Worm (Caenorhabditis elegans) whole organism, L4 larva: Measurements from ENCODE around the gene scrm-3.
A peak's percentile ranks its signal among the peaks of the same experiment; 100 is the strongest.

ENCODE experiments used
- F37D6.2 ChIP-seq: sonication (generic microtip); optimal IDR thresholded peaks from 2 replicates; lab custom pipeline; 2016; ENCODE audit warnings: mild to moderate bottlenecking, missing genetic modification characterization, missing compliant biosample characterization
- F49E8.2 ChIP-seq: sonication (generic microtip); optimal IDR thresholded peaks from 2 replicates; lab custom pipeline; 2016; ENCODE audit warnings: missing compliant biosample characterization, mild to moderate bottlenecking, missing genetic modification characterization, borderline replicate concordance
- R02D3.7 ChIP-seq: fragments of 150-350 bp; sonication (generic microtip); optimal IDR thresholded peaks from 3 replicates; lab custom pipeline; 2014; ENCODE audit warnings: missing biosample characterization, missing genetic modification characterization
- T20F7.1 ChIP-seq: fragments of 200-800 bp; sonication (Bioruptor generic); optimal IDR thresholded peaks from 2 replicates; lab custom pipeline; 2018; ENCODE audit warnings: mild to moderate bottlenecking, missing genetic modification characterization, missing compliant biosample characterization
- Y105C5A.15 ChIP-seq: fragments of 200-800 bp; sonication (Bioruptor generic); IDR thresholded peaks from 2 replicates; pipeline ENCODE4 v1.3.6; 2022; ENCODE audit warnings: missing genetic modification characterization, missing compliant biosample characterization
- Y48G9A.11 ChIP-seq: fragments of 200-800 bp; sonication (Bioruptor generic); IDR thresholded peaks from 2 replicates; pipeline ENCODE4 v1.3.6; 2022; ENCODE audit warnings: missing genetic modification reagents, missing genetic modification characterization, missing compliant biosample characterization
- ZK337.2 ChIP-seq: fragments of 200-800 bp; sonication (Bioruptor generic); IDR thresholded peaks from 2 replicates; pipeline ENCODE4 v1.3.6; 2022; ENCODE audit warnings: missing genetic modification reagents, missing genetic modification characterization, missing compliant biosample characterization
- ZK546.5 ChIP-seq, 2 experiments: sonication (generic microtip); optimal IDR thresholded peaks; 2 replicates each; lab custom pipeline; 2017; ENCODE audit warnings: missing biosample characterization in 2 of 2, missing genetic modification characterization in 2 of 2
- aha-1 ChIP-seq: fragments of 150-350 bp; peaks from one replicate; lab custom pipeline; 2014; ENCODE audit warnings: missing biosample characterization, missing genetic modification characterization
- attf-4 ChIP-seq: sonication (generic microtip); optimal IDR thresholded peaks from 3 replicates; lab custom pipeline; 2017; ENCODE audit warnings: missing biosample characterization, missing genetic modification characterization
- ceh-32 ChIP-seq: sonication (generic microtip); optimal IDR thresholded peaks from 2 replicates; lab custom pipeline; 2016; ENCODE audit warnings: mild to moderate bottlenecking, missing genetic modification characterization, missing compliant biosample characterization; ENCODE audit not compliant: poor library complexity
- ceh-44 ChIP-seq: fragments of 200-800 bp; sonication (Bioruptor generic); IDR thresholded peaks from 2 replicates; pipeline ENCODE4 v1.3.6; 2022; ENCODE audit warnings: missing genetic modification reagents, missing genetic modification characterization, missing compliant biosample characterization
- daf-16 ChIP-seq, 3 experiments: sonication (generic microtip); optimal IDR thresholded peaks; 2 replicates each; lab custom pipeline; 2016 to 2017; ENCODE audit warnings: missing genetic modification characterization in 3 of 3, missing genetic modification reagents in 3 of 3, mild to moderate bottlenecking in 2 of 3, missing compliant biosample characterization in 2 of 3, missing biosample characterization in 1 of 3, moderate library complexity in 1 of 3
- dmd-6 ChIP-seq: fragments of 200-800 bp; sonication (Bioruptor generic); IDR thresholded peaks from 2 replicates; pipeline ENCODE4 v1.3.6; 2022; ENCODE audit warnings: missing genetic modification reagents, missing genetic modification characterization, missing compliant biosample characterization
- dmd-8 ChIP-seq: fragments of 200-800 bp; sonication (Bioruptor generic); IDR thresholded peaks from 2 replicates; pipeline ENCODE4 v1.3.6; 2022; ENCODE audit warnings: missing genetic modification characterization, missing compliant biosample characterization
- dpl-1 ChIP-seq: fragments of 150-350 bp; optimal IDR thresholded peaks from 2 replicates; lab custom pipeline; 2014; ENCODE audit warnings: missing biosample characterization, missing genetic modification reagents, missing genetic modification characterization
- dve-1 ChIP-seq: sonication (generic microtip); optimal IDR thresholded peaks from 2 replicates; lab custom pipeline; 2017; ENCODE audit warnings: antibody characterized with exemption, mild to moderate bottlenecking, missing genetic modification characterization, missing compliant biosample characterization; ENCODE audit not compliant: insufficient read depth
- egl-27 ChIP-seq: sonication (generic microtip); optimal IDR thresholded peaks from 3 replicates; lab custom pipeline; 2017; ENCODE audit warnings: missing biosample characterization, missing genetic modification reagents, missing genetic modification characterization
- fkh-10 ChIP-seq: fragments of 150-350 bp; optimal IDR thresholded peaks from 2 replicates; lab custom pipeline; 2014; ENCODE audit warnings: missing biosample characterization, missing genetic modification reagents, missing genetic modification characterization
- gei-8 ChIP-seq: fragments of 200-800 bp; sonication (Bioruptor generic); optimal IDR thresholded peaks from 2 replicates; lab custom pipeline; 2018; ENCODE audit warnings: mild to moderate bottlenecking, missing genetic modification characterization, missing compliant biosample characterization
- hif-1 ChIP-seq, 2 experiments: sonication (generic microtip); optimal IDR thresholded peaks; 2 replicates each; lab custom pipeline; 2016 to 2017; ENCODE audit warnings: missing compliant biosample characterization in 2 of 2, missing genetic modification characterization in 2 of 2, missing genetic modification reagents in 2 of 2, missing genotype in 2 of 2, mild to moderate bottlenecking in 1 of 2
- lin-13 ChIP-seq: fragments of 150-350 bp; optimal IDR thresholded peaks from 2 replicates; lab custom pipeline; 2014; ENCODE audit warnings: missing biosample characterization, missing genetic modification reagents, missing genetic modification characterization
- lin-29 ChIP-seq: fragments of 200-800 bp; sonication (Bioruptor generic); IDR thresholded peaks from 2 replicates; pipeline ENCODE4 v1.3.6; 2022; ENCODE audit warnings: missing genetic modification reagents, missing genetic modification characterization, missing compliant biosample characterization
- lin-38 ChIP-seq: fragments of 200-800 bp; sonication (Bioruptor generic); IDR thresholded peaks from 2 replicates; pipeline ENCODE4 v1.3.6; 2022; ENCODE audit warnings: missing genetic modification reagents, missing genetic modification characterization, missing compliant biosample characterization
- lin-39 ChIP-seq: fragments of 150-350 bp; optimal IDR thresholded peaks from 2 replicates; lab custom pipeline; 2014; ENCODE audit warnings: missing biosample characterization, missing genetic modification reagents, missing genetic modification characterization
- mes-2 ChIP-seq: sonication (generic microtip); optimal IDR thresholded peaks from 2 replicates; lab custom pipeline; 2016; ENCODE audit warnings: missing genotype, mild to moderate bottlenecking, missing genetic modification characterization, missing compliant biosample characterization; ENCODE audit not compliant: poor library complexity, severe bottlenecking
- mxl-2 ChIP-seq: fragments of 200-800 bp; sonication (Bioruptor generic); conservative IDR thresholded peaks from 2 replicates; pipeline ENCODE4 v1.3.6; 2022; ENCODE audit warnings: missing genetic modification reagents, missing genetic modification characterization, missing compliant biosample characterization
- mxl-3 ChIP-seq: fragments of 200-800 bp; sonication (Bioruptor generic); optimal IDR thresholded peaks from 2 replicates; lab custom pipeline; 2018; ENCODE audit warnings: mild to moderate bottlenecking, missing genetic modification characterization, missing compliant biosample characterization
- nhr-102 ChIP-seq: sonication (generic microtip); optimal IDR thresholded peaks from 2 replicates; lab custom pipeline; 2016; ENCODE audit warnings: mild to moderate bottlenecking, missing genetic modification characterization, moderate library complexity, missing compliant biosample characterization
- nhr-11 ChIP-seq: fragments of 150-350 bp; optimal IDR thresholded peaks from 2 replicates; lab custom pipeline; 2014; ENCODE audit warnings: missing biosample characterization, missing genetic modification characterization
- nhr-111 ChIP-seq: fragments of 200-800 bp; sonication (Bioruptor generic); optimal IDR thresholded peaks from 2 replicates; lab custom pipeline; 2018; ENCODE audit warnings: mild to moderate bottlenecking, missing genetic modification characterization, missing compliant biosample characterization
- nhr-237 ChIP-seq: sonication (generic microtip); optimal IDR thresholded peaks from 2 replicates; lab custom pipeline; 2017; ENCODE audit warnings: missing biosample characterization, missing genetic modification characterization
- nhr-25 ChIP-seq: sonication (generic microtip); optimal IDR thresholded peaks from 2 replicates; lab custom pipeline; 2017; ENCODE audit warnings: missing genetic modification characterization, mild to moderate bottlenecking, missing compliant biosample characterization, antibody characterized with exemption, moderate library complexity, borderline replicate concordance; ENCODE audit not compliant: insufficient read depth
- nhr-28 ChIP-seq: fragments of 150-350 bp; optimal IDR thresholded peaks from 2 replicates; lab custom pipeline; 2014; ENCODE audit warnings: missing biosample characterization, missing genetic modification characterization
- nhr-41 ChIP-seq: fragments of 200-800 bp; sonication (Bioruptor generic); IDR thresholded peaks from 2 replicates; pipeline ENCODE4 v1.3.6; 2022; ENCODE audit warnings: missing genetic modification reagents, missing genetic modification characterization, missing compliant biosample characterization
- nhr-42 ChIP-seq: fragments of 200-800 bp; sonication (Bioruptor generic); IDR thresholded peaks from 2 replicates; pipeline ENCODE4 v1.3.6; 2022; ENCODE audit warnings: missing genetic modification characterization, missing compliant biosample characterization
- nhr-48 ChIP-seq: sonication (generic microtip); optimal IDR thresholded peaks from 2 replicates; lab custom pipeline; 2016; ENCODE audit warnings: mild to moderate bottlenecking, missing genetic modification characterization, missing compliant biosample characterization
- nhr-6 ChIP-seq: fragments of 150-350 bp; optimal IDR thresholded peaks from 2 replicates; lab custom pipeline; 2014; ENCODE audit warnings: missing biosample characterization, missing genetic modification characterization
- saeg-2 ChIP-seq: fragments of 200-800 bp; sonication (Bioruptor generic); IDR thresholded peaks from 2 replicates; pipeline ENCODE4 v1.3.6; 2022; ENCODE audit warnings: missing genetic modification reagents, missing genetic modification characterization, missing compliant biosample characterization
- sdz-12 ChIP-seq: fragments of 200-800 bp; sonication (Bioruptor generic); optimal IDR thresholded peaks from 2 replicates; lab custom pipeline; 2018; ENCODE audit warnings: mild to moderate bottlenecking, missing genetic modification characterization, missing compliant biosample characterization
- snpc-1.2 ChIP-seq: fragments of 200-800 bp; sonication (Bioruptor generic); IDR thresholded peaks from 2 replicates; pipeline ENCODE4 v1.3.6; 2022; ENCODE audit warnings: missing genetic modification reagents, missing genetic modification characterization, missing compliant biosample characterization
- snpc-4 ChIP-seq: fragments of 150-350 bp; optimal IDR thresholded peaks from 2 replicates; lab custom pipeline; 2014; ENCODE audit warnings: missing biosample characterization, missing genetic modification characterization
- spr-1 ChIP-seq: sonication (generic microtip); optimal IDR thresholded peaks from 2 replicates; lab custom pipeline; 2016; ENCODE audit warnings: mild to moderate bottlenecking, missing genetic modification characterization, missing compliant biosample characterization
- tag-97 ChIP-seq: fragments of 200-800 bp; sonication (Bioruptor generic); IDR thresholded peaks from 2 replicates; pipeline ENCODE4 v1.3.6; 2022; ENCODE audit warnings: missing genetic modification characterization, missing compliant biosample characterization
- unc-130 ChIP-seq: sonication (generic microtip); optimal IDR thresholded peaks from 2 replicates; lab custom pipeline; 2016; ENCODE audit warnings: missing genetic modification reagents, missing genetic modification characterization, missing compliant biosample characterization
- unc-62 ChIP-seq, 3 experiments: fragments of 150-350 bp in 1 of 3; sonication (generic microtip); optimal IDR thresholded peaks in 2 of 3; peaks in 1 of 3; 1 replicate in 1 of 3; 2 replicates in 2 of 3; lab custom pipeline; 2014 to 2017; ENCODE audit warnings: missing biosample characterization in 3 of 3, missing genetic modification characterization in 3 of 3, missing genetic modification reagents in 3 of 3, missing genotype in 1 of 3
- zfp-3 ChIP-seq: fragments of 200-800 bp; sonication (Bioruptor generic); conservative IDR thresholded peaks from 2 replicates; pipeline ENCODE4 v1.3.6; 2022; ENCODE audit warnings: missing genetic modification reagents, missing genetic modification characterization, missing compliant biosample characterization
- zip-11 ChIP-seq: fragments of 200-800 bp; sonication (Bioruptor generic); IDR thresholded peaks from 2 replicates; pipeline ENCODE4 v1.3.6; 2022; ENCODE audit warnings: missing genetic modification characterization, missing compliant biosample characterization
- ztf-11 ChIP-seq: fragments of 150-350 bp; optimal IDR thresholded peaks from 2 replicates; lab custom pipeline; 2014; ENCODE audit warnings: missing biosample characterization, missing genetic modification characterization

scrm-3 gene

DNA sequence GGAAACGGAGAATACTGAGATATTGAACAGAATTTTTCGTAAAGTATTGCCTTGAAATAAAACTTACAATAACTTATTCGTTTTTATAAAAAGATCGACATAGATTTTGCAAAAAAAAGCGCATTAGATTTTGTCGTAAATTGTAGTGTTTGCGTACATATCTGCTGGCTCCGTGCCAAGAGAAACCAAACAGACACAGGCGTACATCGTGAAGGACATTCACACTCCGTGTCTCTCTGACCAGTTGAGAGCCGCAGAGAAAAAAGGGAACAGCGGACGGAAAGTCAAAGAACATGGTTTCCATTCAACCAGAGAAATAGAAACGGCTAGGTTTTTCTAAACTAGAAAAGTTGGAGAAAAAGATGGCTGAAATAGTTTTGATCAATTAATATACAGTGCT lies 41.7 kb downstream of the scrm-3 start, which contains the start of gene arrd-19 (continued):
- no peak for TF ChIP-seq Y105C5A.15 (GFP tag; lab: Robert Waterston, UW)
- TF ChIP-seq nhr-237 (tag; lab: Kevin White, UChicago), result no peak
- no peak for TF ChIP-seq ZK546.5 (tag; optimal IDR thresholded peaks at IDR 0.05; lab: Kevin White, UChicago)
- no peak for TF ChIP-seq attf-4 (tag; lab: Kevin White, UChicago)
- TF ChIP-seq nhr-42, result no peak; the same call in 1 of the 2 replicates
- no peak for TF ChIP-seq F49E8.2 (tag; lab: Kevin White, UChicago)
- TF ChIP-seq lin-13 (GFP tag; lab: Kevin White, UChicago), result no peak
- no peak for TF ChIP-seq ZK337.2
- peak; percentile 89 for TF ChIP-seq dve-1 (tag; lab: Kevin White, UChicago)
- no peak for TF ChIP-seq nhr-41 (GFP tag; lab: Robert Waterston, UW)
- no peak for TF ChIP-seq ceh-44 (GFP tag; lab: Robert Waterston, UW)
- TF ChIP-seq zfp-3 (GFP tag; lab: Robert Waterston, UW), result no peak
- no peak for TF ChIP-seq Y48G9A.11 (GFP tag; lab: Robert Waterston, UW)
- TF ChIP-seq nhr-48, result peak; percentile 90
- no peak for TF ChIP-seq tag-97 (GFP tag; lab: Robert Waterston, UW)
- TF ChIP-seq hif-1 (tag; optimal IDR thresholded peaks at IDR 0.05; lab: Kevin White, UChicago), result peak in 1 of 2 experiments; percentile 64
- peak in 1 of 2 experiments; percentile 97 for TF ChIP-seq unc-62 (GFP tag; optimal IDR thresholded peaks at IDR 0.05 in 1 of 2; lab: Kevin White, UChicago)
- no peak for TF ChIP-seq unc-62 (tag; optimal IDR thresholded peaks at IDR 0.05; lab: Kevin White, UChicago)
- no peak for TF ChIP-seq unc-130 (GFP tag; lab: Kevin White, UChicago)
- no peak for TF ChIP-seq egl-27 (tag; lab: Kevin White, UChicago)
- no peak for TF ChIP-seq R02D3.7 (tag; lab: Kevin White, UChicago)
- TF ChIP-seq mxl-3 (GFP tag; lab: Kevin White, UChicago), result peak; percentile 72
- no peak for TF ChIP-seq spr-1 (tag; lab: Kevin White, UChicago)
- TF ChIP-seq nhr-11 (tag; lab: Kevin White, UChicago), result peak; percentile 74
- no peak for TF ChIP-seq T20F7.1
- TF ChIP-seq mes-2 (tag; lab: Kevin White, UChicago), result peak; percentile 80
- TF ChIP-seq nhr-111 (GFP tag; lab: Kevin White, UChicago), result no peak
- TF ChIP-seq snpc-1.2 (GFP tag; lab: Robert Waterston, UW), result no peak
- TF ChIP-seq dpl-1 (GFP tag; lab: Kevin White, UChicago), result peak; percentile 66
- no peak for TF ChIP-seq lin-39 (tag; lab: Kevin White, UChicago)
- TF ChIP-seq mxl-2 (GFP tag; lab: Robert Waterston, UW), result no peak
- TF ChIP-seq ceh-32 (tag; lab: Kevin White, UChicago), result no peak
- TF ChIP-seq nhr-102 (tag; lab: Kevin White, UChicago), result no peak
- peak; percentile 92 for TF ChIP-seq dmd-6 (GFP tag; lab: Robert Waterston, UW)
- no peak for TF ChIP-seq dmd-8 (GFP tag; lab: Robert Waterston, UW)
- TF ChIP-seq aha-1 (tag; lab: Kevin White, UChicago), result peak; percentile 99
- TF ChIP-seq snpc-4, result no peak
- no peak for TF ChIP-seq sdz-12 (GFP tag; lab: Kevin White, UChicago)
- peak in 1 of 2 experiments; percentile 5 for TF ChIP-seq daf-16 (GFP tag; optimal IDR thresholded peaks at IDR 0.05; lab: Kevin White, UChicago)
- peak; percentile 62 for TF ChIP-seq daf-16 (tag; optimal IDR thresholded peaks at IDR 0.05; lab: Kevin White, UChicago)
- TF ChIP-seq lin-29 (GFP tag; lab: Robert Waterston, UW), result peak; percentile 58; the same call in 1 of the 2 replicates
- TF ChIP-seq lin-38 (GFP tag; lab: Robert Waterston, UW), result no peak
- peak; percentile 53 for TF ChIP-seq nhr-25 (tag; lab: Kevin White, UChicago)
- TF ChIP-seq ztf-11 (tag; lab: Kevin White, UChicago), result no peak
- no peak for TF ChIP-seq zip-11 (GFP tag; lab: Robert Waterston, UW)
- TF ChIP-seq saeg-2 (GFP tag; lab: Robert Waterston, UW), result peak; percentile 80; the same call in 1 of the 2 replicates
- TF ChIP-seq gei-8 (GFP tag; lab: Kevin White, UChicago), result no peak
- TF ChIP-seq fkh-10, result peak; percentile 72
- TF ChIP-seq F37D6.2 (tag; lab: Kevin White, UChicago), result peak; percentile 41
- TF ChIP-seq nhr-6, result peak; percentile 57
- TF ChIP-seq nhr-28, result peak; percentile 90
